Fruit fly (Drosophila melanogaster) whole organism, embryonic: ENCODE results near the gene Unc50.

Experiments used
- CG1233 ChIP-seq: fragments of 200-800 bp; sonication (Bioruptor generic); optimal IDR thresholded peaks from 4 replicates; lab custom pipeline; 2018; ENCODE audit warnings: missing biosample characterization, mild to moderate bottlenecking, missing genetic modification characterization
- CG12942 ChIP-seq: fragments of 200-800 bp; sonication (Bioruptor generic); optimal IDR thresholded peaks from 3 replicates; lab custom pipeline; 2016; ENCODE audit warnings: missing biosample characterization, missing genetic modification characterization
- CG15696 ChIP-seq: fragments of 200-800 bp; sonication (Bioruptor generic); optimal IDR thresholded peaks from 2 replicates; lab custom pipeline; 2019; ENCODE audit warnings: missing biosample characterization, mild to moderate bottlenecking, missing genetic modification characterization, moderate library complexity
- Hand ChIP-seq: fragments of 200-800 bp; sonication (Bioruptor generic); optimal IDR thresholded peaks from 2 replicates; lab custom pipeline; 2017; ENCODE audit warnings: mild to moderate bottlenecking, missing biosample characterization, missing genetic modification reagents, missing genetic modification characterization
- ab ChIP-seq: fragments of 200-800 bp; sonication (Bioruptor generic); optimal IDR thresholded peaks from 2 replicates; lab custom pipeline; 2016; ENCODE audit warnings: missing biosample characterization, missing genetic modification characterization
- dmrt99B ChIP-seq: fragments of 200-800 bp; sonication (Bioruptor generic); optimal IDR thresholded peaks from 2 replicates; lab custom pipeline; 2018; ENCODE audit warnings: missing biosample characterization, mild to moderate bottlenecking, missing genetic modification characterization, moderate library complexity
- emc ChIP-seq: fragments of 200-800 bp; sonication (Bioruptor generic); optimal IDR thresholded peaks from 2 replicates; lab custom pipeline; 2016; ENCODE audit warnings: missing biosample characterization, missing genetic modification characterization
- luna ChIP-seq: fragments of 200-800 bp; sonication (Bioruptor generic); optimal IDR thresholded peaks from 2 replicates; lab custom pipeline; 2016; ENCODE audit warnings: missing biosample characterization, missing genetic modification characterization

- TF ChIP-seq ab (GFP tag; lab: Kevin White, UChicago): no peak
- TF ChIP-seq luna (GFP tag; lab: Kevin White, UChicago): no peak
- peak; percentile 23 for TF ChIP-seq CG12942
- TF ChIP-seq CG1233 (GFP tag; lab: Kevin White, UChicago): peak; percentile 34
- peak; percentile 22 for TF ChIP-seq emc (GFP tag; lab: Kevin White, UChicago)
- peak; percentile 37 for TF ChIP-seq dmrt99B (tag; lab: Kevin White, UChicago)
- peak; percentile 5 for TF ChIP-seq Hand (GFP tag; lab: Kevin White, UChicago)
- TF ChIP-seq CG15696: peak; percentile 40
These were observed 5.6 kb downstream of the Unc50 start, which contains the start of gene p for dm6 chr3R:8670529-8671491.
